Worm (Caenorhabditis elegans) whole organism, L2 larva: ENCODE measurements around the gene lbp-7.
A peak's percentile ranks its signal among the peaks of the same experiment; 100 is the strongest.

Source experiments
- C34F6.9 ChIP-seq: fragments of 150-350 bp; optimal IDR thresholded peaks from 2 replicates; lab custom pipeline; 2014; ENCODE audit warnings: missing biosample characterization, missing genetic modification characterization
- F13H6.1 ChIP-seq: sonication (generic microtip); optimal IDR thresholded peaks from 2 replicates; lab custom pipeline; 2016; ENCODE audit warnings: missing genetic modification characterization, missing compliant biosample characterization
- R02D3.7 ChIP-seq: fragments of 150-350 bp; optimal IDR thresholded peaks from 2 replicates; lab custom pipeline; 2014; ENCODE audit warnings: missing biosample characterization, missing genetic modification characterization
- Y55F3AM.14 ChIP-seq: fragments of 200-800 bp; sonication (Bioruptor generic); optimal IDR thresholded peaks from 2 replicates; lab custom pipeline; 2018; ENCODE audit warnings: mild to moderate bottlenecking, missing genetic modification characterization, missing compliant biosample characterization
- ZK546.5 ChIP-seq: sonication (generic microtip); optimal IDR thresholded peaks from 2 replicates; lab custom pipeline; 2017; ENCODE audit warnings: missing biosample characterization, missing genetic modification characterization
- alr-1 ChIP-seq: fragments of 150-350 bp; optimal IDR thresholded peaks from 2 replicates; lab custom pipeline; 2014; ENCODE audit warnings: missing biosample characterization, missing genetic modification characterization
- ama-1 ChIP-seq: fragments of 150-350 bp; optimal IDR thresholded peaks from 2 replicates; lab custom pipeline; 2018; ENCODE audit warnings: inconsistent platforms
- blmp-1 ChIP-seq: sonication (generic microtip); optimal IDR thresholded peaks from 2 replicates; lab custom pipeline; 2017; ENCODE audit warnings: missing genetic modification characterization, mild to moderate bottlenecking, missing compliant biosample characterization, antibody characterized with exemption, moderate library complexity; ENCODE audit not compliant: insufficient read depth
- ceh-16 ChIP-seq: fragments of 150-350 bp; optimal IDR thresholded peaks from 2 replicates; lab custom pipeline; 2014; ENCODE audit warnings: missing biosample characterization, missing genetic modification characterization
- ceh-82 ChIP-seq: fragments of 150-350 bp; optimal IDR thresholded peaks from 2 replicates; lab custom pipeline; 2014; ENCODE audit warnings: missing biosample characterization, missing genetic modification characterization
- crh-2 ChIP-seq: sonication (generic microtip); optimal IDR thresholded peaks from 2 replicates; lab custom pipeline; 2017; ENCODE audit warnings: missing biosample characterization, missing genetic modification characterization
- dmd-4 ChIP-seq: sonication (generic microtip); optimal IDR thresholded peaks from 2 replicates; lab custom pipeline; 2017; ENCODE audit warnings: missing biosample characterization, missing genetic modification characterization
- egl-27 ChIP-seq: sonication (generic microtip); optimal IDR thresholded peaks from 3 replicates; lab custom pipeline; 2017; ENCODE audit warnings: missing biosample characterization, missing genetic modification reagents, missing genetic modification characterization
- elt-1 ChIP-seq: fragments of 150-350 bp; optimal IDR thresholded peaks from 2 replicates; lab custom pipeline; 2014; ENCODE audit warnings: missing biosample characterization, missing genetic modification characterization
- fos-1 ChIP-seq: fragments of 150-350 bp; optimal IDR thresholded peaks from 2 replicates; lab custom pipeline; 2014; ENCODE audit warnings: missing biosample characterization, missing genetic modification characterization
- lin-11 ChIP-seq: fragments of 150-350 bp; sonication (generic microtip); optimal IDR thresholded peaks from 2 replicates; lab custom pipeline; 2014; ENCODE audit warnings: missing biosample characterization, missing genetic modification characterization, inconsistent platforms, mixed read lengths
- lin-13 ChIP-seq: fragments of 150-350 bp; optimal IDR thresholded peaks from 2 replicates; lab custom pipeline; 2014; ENCODE audit warnings: missing biosample characterization, missing genetic modification reagents, missing genetic modification characterization
- lin-39 ChIP-seq: fragments of 150-350 bp; optimal IDR thresholded peaks from 2 replicates; lab custom pipeline; 2014; ENCODE audit warnings: missing biosample characterization, missing genetic modification reagents, missing genetic modification characterization
- lsy-2 ChIP-seq, 2 experiments: fragments of 150-350 bp in 1 of 2; sonication (generic microtip) in 1 of 2; optimal IDR thresholded peaks; 2 replicates each; lab custom pipeline; 2014 to 2017; ENCODE audit warnings: missing biosample characterization in 2 of 2, missing genetic modification characterization in 2 of 2
- mab-5 ChIP-seq: fragments of 150-350 bp; optimal IDR thresholded peaks from 2 replicates; lab custom pipeline; 2014; ENCODE audit warnings: missing biosample characterization, missing genetic modification characterization
- mdl-1 ChIP-seq, 2 experiments: fragments of 150-350 bp in 1 of 2; sonication (generic microtip) in 1 of 2; optimal IDR thresholded peaks; 2 replicates each; lab custom pipeline; 2017; ENCODE audit warnings: missing biosample characterization in 2 of 2, missing genetic modification characterization in 2 of 2
- nhr-11 ChIP-seq: fragments of 150-350 bp; optimal IDR thresholded peaks from 2 replicates; lab custom pipeline; 2014; ENCODE audit warnings: missing biosample characterization, missing genetic modification characterization
- nhr-12 ChIP-seq: fragments of 150-350 bp; optimal IDR thresholded peaks from 2 replicates; lab custom pipeline; 2014; ENCODE audit warnings: missing biosample characterization, missing genetic modification characterization
- nhr-129 ChIP-seq: fragments of 150-350 bp; optimal IDR thresholded peaks from 2 replicates; lab custom pipeline; 2014; ENCODE audit warnings: missing biosample characterization, missing genetic modification characterization
- nhr-21 ChIP-seq: fragments of 150-350 bp; optimal IDR thresholded peaks from 2 replicates; lab custom pipeline; 2014; ENCODE audit warnings: missing biosample characterization, missing genetic modification characterization
- nhr-23 ChIP-seq: fragments of 150-350 bp; optimal IDR thresholded peaks from 2 replicates; lab custom pipeline; 2014; ENCODE audit warnings: missing biosample characterization, missing genetic modification reagents, missing genetic modification characterization
- nhr-237 ChIP-seq: fragments of 150-350 bp; optimal IDR thresholded peaks from 2 replicates; lab custom pipeline; 2014; ENCODE audit warnings: missing biosample characterization, missing genetic modification characterization
- nhr-25 ChIP-seq: fragments of 150-350 bp; sonication (generic microtip); optimal IDR thresholded peaks from 3 replicates; lab custom pipeline; 2014; ENCODE audit warnings: missing biosample characterization, missing genetic modification characterization
- nhr-6 ChIP-seq: fragments of 150-350 bp; optimal IDR thresholded peaks from 2 replicates; lab custom pipeline; 2014; ENCODE audit warnings: missing biosample characterization, missing genetic modification characterization
- nhr-77 ChIP-seq: fragments of 150-350 bp; optimal IDR thresholded peaks from 2 replicates; lab custom pipeline; 2014; ENCODE audit warnings: missing biosample characterization, missing genetic modification characterization
- peb-1 ChIP-seq: fragments of 150-350 bp; optimal IDR thresholded peaks from 2 replicates; lab custom pipeline; 2014; ENCODE audit warnings: missing biosample characterization, missing genetic modification characterization
- sem-4 ChIP-seq: fragments of 150-350 bp; optimal IDR thresholded peaks from 2 replicates; lab custom pipeline; 2014; ENCODE audit warnings: missing biosample characterization, missing genetic modification reagents, missing genetic modification characterization
- skn-1 ChIP-seq: sonication (generic microtip); optimal IDR thresholded peaks from 2 replicates; lab custom pipeline; 2017; ENCODE audit warnings: missing biosample characterization, missing genetic modification characterization
- sma-3 ChIP-seq: sonication (generic microtip); optimal IDR thresholded peaks from 2 replicates; lab custom pipeline; 2016; ENCODE audit warnings: missing genetic modification reagents, missing genetic modification characterization, missing compliant biosample characterization
- sma-9 ChIP-seq, 2 experiments: fragments of 150-350 bp in 1 of 2; sonication (generic microtip) in 1 of 2; optimal IDR thresholded peaks; 2 replicates each; lab custom pipeline; 2014 to 2016; ENCODE audit warnings: missing genetic modification characterization in 2 of 2, mild to moderate bottlenecking in 1 of 2, missing biosample characterization in 1 of 2, missing compliant biosample characterization in 1 of 2, missing genetic modification reagents in 1 of 2, moderate library complexity in 1 of 2
- snpc-4 ChIP-seq: fragments of 150-350 bp; optimal IDR thresholded peaks from 2 replicates; lab custom pipeline; 2014; ENCODE audit warnings: missing biosample characterization, missing genetic modification characterization
- unc-39 ChIP-seq: fragments of 150-350 bp; optimal IDR thresholded peaks from 2 replicates; lab custom pipeline; 2014; ENCODE audit warnings: missing biosample characterization, missing genetic modification characterization
- unc-55 ChIP-seq: fragments of 150-350 bp; sonication (generic microtip); optimal IDR thresholded peaks from 3 replicates; lab custom pipeline; 2014; ENCODE audit warnings: missing biosample characterization, missing genetic modification reagents, missing genetic modification characterization
- unc-62 ChIP-seq: fragments of 150-350 bp; optimal IDR thresholded peaks from 2 replicates; lab custom pipeline; 2014; ENCODE audit warnings: missing biosample characterization, missing genetic modification reagents, missing genetic modification characterization
- zag-1 ChIP-seq: fragments of 150-350 bp; optimal IDR thresholded peaks from 2 replicates; lab custom pipeline; 2014; ENCODE audit warnings: missing biosample characterization, missing genetic modification characterization
- ztf-1 ChIP-seq: fragments of 200-800 bp; sonication (Bioruptor generic); conservative IDR thresholded peaks from 2 replicates; pipeline ENCODE4 v1.3.6; 2022; ENCODE audit warnings: missing genetic modification characterization, missing compliant biosample characterization
- ztf-4 ChIP-seq: fragments of 150-350 bp; optimal IDR thresholded peaks from 2 replicates; lab custom pipeline; 2014; ENCODE audit warnings: missing biosample characterization, missing genetic modification characterization

lbp-7 gene

ce11 chrV:13889516-13889915 is 10.2 kb downstream of the lbp-7 start, which contains the start of gene spp-12:
Gene spp-12, plus strand, starts transcription at chrV:13889816.
- TF ChIP-seq nhr-25 (tag; lab: Kevin White, UChicago) (no peak), fos-1 (tag; lab: Kevin White, UChicago) (no peak), crh-2 (no peak), dmd-4 (tag; lab: Kevin White, UChicago) (no peak), nhr-11 (tag; lab: Kevin White, UChicago) (no peak), lin-39 (tag; lab: Kevin White, UChicago) (no peak), C34F6.9 (tag; lab: Kevin White, UChicago) (no peak), ceh-16 (no peak), mab-5 (tag; lab: Kevin White, UChicago) (no peak), sma-3 (GFP tag; lab: Kevin White, UChicago) (no peak), sem-4 (no peak)
- TF ChIP-seq, all 48 proteins: peak for 0

- TF ChIP-seq mab-5 (tag; lab: Kevin White, UChicago) (no peak), egl-27 (tag; lab: Kevin White, UChicago) (no peak), crh-2 (no peak), C34F6.9 (tag; lab: Kevin White, UChicago) (no peak), fos-1 (tag; lab: Kevin White, UChicago) (no peak), dmd-4 (tag; lab: Kevin White, UChicago) (no peak), ZK546.5 (tag; lab: Kevin White, UChicago) (no peak)
These were observed 11.1 kb downstream of the lbp-7 start, which contains the start of gene lbp-8 for ce11 chrV:13890473-13890872. Gene lbp-8, plus strand, starts transcription at chrV:13890773.

ce11 chrV:13891489-13891888 is 12.1 kb downstream of the lbp-7 start:
- TF ChIP-seq ztf-1 (GFP tag; lab: Robert Waterston, UW), result no peak
- TF ChIP-seq sma-9 (GFP tag; optimal IDR thresholded peaks at IDR 0.05; lab: Kevin White, UChicago), result peak; percentile 1
- TF ChIP-seq sma-9 (tag; optimal IDR thresholded peaks at IDR 0.05; lab: Kevin White, UChicago), result no peak
- TF ChIP-seq nhr-21 (tag; lab: Kevin White, UChicago), result peak; percentile 12

ce11 chrV:13892457-13893375 is 13.4 kb downstream of the lbp-7 start, which contains the start of gene sptl-3:
Gene sptl-3, plus strand, starts transcription at chrV:13893325.
- TF ChIP-seq zag-1 (tag; lab: Kevin White, UChicago) (no peak), skn-1 (no peak), dmd-4 (tag; lab: Kevin White, UChicago) (no peak), unc-62 (GFP tag; lab: Kevin White, UChicago) (no peak), nhr-11 (tag; lab: Kevin White, UChicago) (no peak), nhr-23 (tag; lab: Kevin White, UChicago) (no peak), ZK546.5 (tag; lab: Kevin White, UChicago) (no peak), lin-11 (tag; lab: Kevin White, UChicago) (no peak), ztf-4 (tag; lab: Kevin White, UChicago) (peak; percentile 13), nhr-6 (no peak), F13H6.1 (peak; percentile 49), ceh-16 (no peak), ceh-82 (no peak), blmp-1 (tag; lab: Kevin White, UChicago) (peak; percentile 58), nhr-237 (tag; lab: Kevin White, UChicago) (no peak), sma-9 (GFP tag; optimal IDR thresholded peaks at IDR 0.05; lab: Kevin White, UChicago) (peak; percentile 71), sma-9 (tag; optimal IDR thresholded peaks at IDR 0.05; lab: Kevin White, UChicago) (no peak), alr-1 (tag; lab: Kevin White, UChicago) (no peak), C34F6.9 (tag; lab: Kevin White, UChicago) (peak; percentile 21), nhr-25 (tag; lab: Kevin White, UChicago) (peak; percentile 53), R02D3.7 (tag; lab: Kevin White, UChicago) (no peak), lin-13 (GFP tag; lab: Kevin White, UChicago) (no peak), mab-5 (tag; lab: Kevin White, UChicago) (no peak), lsy-2 (tag; optimal IDR thresholded peaks at IDR 0.05; lab: Kevin White, UChicago) (peak in 1 of 2 experiments; percentile 1), elt-1 (tag; lab: Kevin White, UChicago) (no peak), peb-1 (tag; lab: Kevin White, UChicago) (no peak), unc-55 (GFP tag; lab: Kevin White, UChicago) (no peak), unc-39 (tag; lab: Kevin White, UChicago) (no peak), Y55F3AM.14 (GFP tag; lab: Kevin White, UChicago) (no peak), mdl-1 (tag; optimal IDR thresholded peaks at IDR 0.05; lab: Kevin White, UChicago) (peak in 1 of 2 experiments; percentile 5), nhr-12 (tag; lab: Kevin White, UChicago) (no peak), nhr-129 (tag; lab: Kevin White, UChicago) (peak; percentile 53), crh-2 (peak; percentile 74), ama-1 (lab: Kevin White, UChicago) (no peak), egl-27 (tag; lab: Kevin White, UChicago) (no peak), snpc-4 (tag; lab: Kevin White, UChicago) (no peak), sem-4 (no peak), ztf-1 (GFP tag; lab: Robert Waterston, UW) (no peak), sma-3 (GFP tag; lab: Kevin White, UChicago) (peak; percentile 58), lin-39 (tag; lab: Kevin White, UChicago) (no peak), nhr-77 (tag; lab: Kevin White, UChicago) (no peak)
